Fruit fly (Drosophila melanogaster) whole organism, wandering third instar larva: ENCODE measurements around the gene Atg13.

Experiments used
- Abd-B ChIP-seq: fragments of >200 bp; optimal IDR thresholded peaks from 2 replicates; lab custom pipeline; 2017; ENCODE audit warnings: missing biosample characterization, missing genetic modification characterization
- CG32264 ChIP-seq: fragments of 200-800 bp; sonication (Bioruptor generic); optimal IDR thresholded peaks from 2 replicates; lab custom pipeline; 2016; ENCODE audit warnings: missing biosample characterization, missing genetic modification characterization
- CG9705 ChIP-seq: fragments of 200-800 bp; sonication (Bioruptor generic); optimal IDR thresholded peaks from 2 replicates; lab custom pipeline; 2018; ENCODE audit warnings: missing biosample characterization, mild to moderate bottlenecking, missing genetic modification characterization
- CrebA ChIP-seq: fragments of 200-800 bp; sonication (Bioruptor generic); optimal IDR thresholded peaks from 2 replicates; lab custom pipeline; 2016; ENCODE audit warnings: missing biosample characterization, mild to moderate bottlenecking, missing genetic modification characterization, borderline replicate concordance
- Dfd ChIP-seq: fragments of >200 bp; optimal IDR thresholded peaks from 2 replicates; lab custom pipeline; 2017; ENCODE audit warnings: missing biosample characterization, missing genetic modification characterization
- Dif ChIP-seq: fragments of 200-275, 200-300 bp; sonication (Bioruptor generic); optimal IDR thresholded peaks from 2 replicates; lab custom pipeline; 2018; ENCODE audit warnings: missing biosample characterization, missing genetic modification characterization; ENCODE audit not compliant: partially characterized antibody
- GATAd ChIP-seq: sonication (Bioruptor generic); optimal IDR thresholded peaks from 2 replicates; lab custom pipeline; 2016; ENCODE audit warnings: missing biosample characterization, missing genetic modification characterization
- HLH106 ChIP-seq: fragments of 200-800 bp; optimal IDR thresholded peaks from 3 replicates; lab custom pipeline; 2019; ENCODE audit warnings: missing biosample characterization, mild to moderate bottlenecking, missing genetic modification characterization, moderate library complexity
- Hnf4 ChIP-seq: fragments of 200-800 bp; sonication (Bioruptor generic); optimal IDR thresholded peaks from 2 replicates; lab custom pipeline; 2016; ENCODE audit warnings: missing biosample characterization, mild to moderate bottlenecking, missing genetic modification characterization
- Hr83 ChIP-seq: fragments of 200-300 bp; sonication (Bioruptor generic); optimal IDR thresholded peaks from 2 replicates; lab custom pipeline; 2016; ENCODE audit warnings: missing biosample characterization, mild to moderate bottlenecking, missing genetic modification characterization, moderate library complexity; ENCODE audit not compliant: poor library complexity, severe bottlenecking
- Jra ChIP-seq: sonication (Bioruptor generic); optimal IDR thresholded peaks from 2 replicates; lab custom pipeline; 2016; ENCODE audit warnings: missing biosample characterization, missing genetic modification characterization
- Mio ChIP-seq: sonication (Bioruptor generic); optimal IDR thresholded peaks from 2 replicates; lab custom pipeline; 2016; ENCODE audit warnings: missing biosample characterization, missing genetic modification characterization
- Myc ChIP-seq: fragments of >200 bp; optimal IDR thresholded peaks from 2 replicates; lab custom pipeline; 2017
- N ChIP-seq: fragments of >200 bp; optimal IDR thresholded peaks from 2 replicates; lab custom pipeline; 2018; ENCODE audit warnings: missing biosample characterization, missing external identifiers, missing genetic modification characterization
- OdsH ChIP-seq: fragments of 200-800 bp; sonication (Bioruptor generic); optimal IDR thresholded peaks from 2 replicates; lab custom pipeline; 2016; ENCODE audit warnings: missing biosample characterization, mild to moderate bottlenecking, missing genetic modification characterization
- Rel ChIP-seq, 2 experiments: fragments of 200-800 bp; sonication (Bioruptor generic) in 1 of 2; optimal IDR thresholded peaks; 2 replicates in 1 of 2; 3 replicates in 1 of 2; lab custom pipeline; 2016 to 2019; ENCODE audit warnings: mild to moderate bottlenecking in 2 of 2, missing biosample characterization in 2 of 2, missing genetic modification characterization in 2 of 2, moderate library complexity in 1 of 2
- Sp1 ChIP-seq: fragments of 200-800 bp; sonication (Bioruptor generic); optimal IDR thresholded peaks from 3 replicates; lab custom pipeline; 2019; ENCODE audit warnings: missing biosample characterization, mild to moderate bottlenecking, missing genetic modification characterization, moderate library complexity
- Vsx2 ChIP-seq: fragments of 200-300, 225-300 bp; sonication (Bioruptor generic); optimal IDR thresholded peaks from 2 replicates; lab custom pipeline; 2018; ENCODE audit warnings: missing biosample characterization, missing genetic modification characterization; ENCODE audit not compliant: partially characterized antibody
- br ChIP-seq: fragments of 200-800 bp; sonication (Bioruptor generic); optimal IDR thresholded peaks from 2 replicates; lab custom pipeline; 2016; ENCODE audit warnings: missing biosample characterization, missing genetic modification characterization
- brk ChIP-seq: fragments of 200-800 bp; sonication (Bioruptor generic); optimal IDR thresholded peaks from 2 replicates; lab custom pipeline; 2016; ENCODE audit warnings: missing biosample characterization, mild to moderate bottlenecking, missing genetic modification characterization
- dl ChIP-seq, 2 experiments: fragments of 175-275, 200-275 bp in 1 of 2; fragments of 200-275 bp in 1 of 2; sonication (Bioruptor generic); optimal IDR thresholded peaks; lab custom pipeline; 2018; ENCODE audit warnings: mild to moderate bottlenecking in 2 of 2, missing biosample characterization in 2 of 2, missing genetic modification characterization in 2 of 2, moderate library complexity in 2 of 2; ENCODE audit not compliant: partially characterized antibody in 2 of 2, insufficient read depth in 1 of 2
- dsf ChIP-seq: sonication (Bioruptor generic); optimal IDR thresholded peaks from 2 replicates; lab custom pipeline; 2016; ENCODE audit warnings: missing biosample characterization, missing genetic modification characterization, borderline replicate concordance
- ey ChIP-seq: fragments of 200-800 bp; sonication (Bioruptor generic); optimal IDR thresholded peaks from 2 replicates; lab custom pipeline; 2016; ENCODE audit warnings: missing biosample characterization, missing genetic modification characterization
- foxo ChIP-seq, 2 experiments: fragments of 200-800 bp; sonication (Bioruptor generic); optimal IDR thresholded peaks; 2 replicates in 1 of 2; 3 replicates in 1 of 2; lab custom pipeline; 2016 to 2017; ENCODE audit warnings: missing biosample characterization in 2 of 2, missing genetic modification characterization in 2 of 2
- fru ChIP-seq: fragments of 200-800 bp; sonication (Bioruptor generic); optimal IDR thresholded peaks from 3 replicates; lab custom pipeline; 2016; ENCODE audit warnings: missing biosample characterization, mild to moderate bottlenecking, missing genetic modification characterization
- h ChIP-seq: fragments of 200-800 bp; sonication (Bioruptor generic); optimal IDR thresholded peaks from 3 replicates; lab custom pipeline; 2016; ENCODE audit warnings: missing biosample characterization, mild to moderate bottlenecking, missing genetic modification characterization
- jim ChIP-seq: fragments of 175-275, 200-325 bp; sonication (Bioruptor generic); optimal IDR thresholded peaks from 2 replicates; lab custom pipeline; 2016; ENCODE audit warnings: missing biosample characterization, mild to moderate bottlenecking, missing genetic modification characterization
- lola ChIP-seq: fragments of >200 bp; optimal IDR thresholded peaks from 2 replicates; lab custom pipeline; 2017; ENCODE audit warnings: missing biosample characterization, missing genetic modification characterization
- pan ChIP-seq: fragments of >200 bp; optimal IDR thresholded peaks from 2 replicates; lab custom pipeline; 2017
- psq ChIP-seq: fragments of 200-800 bp; sonication (Bioruptor generic); optimal IDR thresholded peaks from 3 replicates; lab custom pipeline; 2017; ENCODE audit warnings: missing biosample characterization, mild to moderate bottlenecking, missing genetic modification characterization, moderate library complexity
- sage ChIP-seq: fragments of 200-800 bp; sonication (Bioruptor generic); optimal IDR thresholded peaks from 2 replicates; lab custom pipeline; 2016; ENCODE audit warnings: missing biosample characterization, mild to moderate bottlenecking, missing genetic modification characterization
- sv ChIP-seq: fragments of 200-800 bp; sonication (Bioruptor generic); optimal IDR thresholded peaks from 3 replicates; lab custom pipeline; 2016; ENCODE audit warnings: missing biosample characterization, missing genetic modification characterization
- tai ChIP-seq: sonication (Bioruptor generic); optimal IDR thresholded peaks from 2 replicates; lab custom pipeline; 2016; ENCODE audit warnings: missing biosample characterization, missing genetic modification characterization
- woc ChIP-seq: sonication (Bioruptor generic); optimal IDR thresholded peaks from 2 replicates; lab custom pipeline; 2016; ENCODE audit warnings: missing biosample characterization, mild to moderate bottlenecking, missing genetic modification characterization

Gene Atg13

DNA sequence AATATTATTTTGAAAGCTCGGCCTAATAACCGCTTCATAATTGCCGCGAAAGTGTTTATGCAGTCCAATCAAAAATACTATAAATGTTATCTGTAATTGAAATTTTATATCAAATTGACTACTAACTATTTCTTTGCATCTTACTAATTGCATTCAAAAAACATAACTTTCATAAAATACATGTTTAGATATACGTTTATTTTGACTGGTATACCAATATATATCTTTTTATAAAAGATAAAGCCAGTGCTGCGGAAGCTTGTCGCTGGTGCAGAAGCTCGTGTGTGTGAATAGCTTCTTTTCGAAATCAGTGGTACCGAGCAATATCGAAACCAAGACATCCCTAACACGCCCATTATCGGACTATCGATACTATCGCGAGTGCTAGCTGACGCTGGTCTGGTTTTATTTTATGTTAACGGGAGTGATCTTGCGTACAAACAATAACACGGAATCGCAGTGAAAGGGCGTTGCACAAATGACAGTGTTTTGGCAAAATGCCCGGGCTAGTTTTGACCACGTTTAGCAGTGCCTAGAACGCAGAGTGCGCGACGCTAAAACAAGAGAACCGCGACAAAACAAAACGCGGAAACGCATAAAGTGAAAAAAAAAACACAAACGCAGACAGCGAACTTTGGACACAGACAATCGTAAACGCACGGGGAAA lies at the start of gene Atg13:
Gene Atg13, plus strand, starts transcription at position 367 of the 667 bp plus-strand sequence.
- TF ChIP-seq Sp1 (GFP tag; lab: Kevin White, UChicago) = peak; percentile 29
- no peak for TF ChIP-seq tai (GFP tag; lab: Kevin White, UChicago)
- TF ChIP-seq N (GFP tag; lab: Kevin White, UChicago) = peak; percentile 8
- TF ChIP-seq HLH106 (tag; lab: Kevin White, UChicago) = peak; percentile 43
- TF ChIP-seq Abd-B = peak; percentile 32
- TF ChIP-seq psq (GFP tag; lab: Kevin White, UChicago) = peak; percentile 22
- TF ChIP-seq sv (GFP tag; lab: Kevin White, UChicago) = peak; percentile 1
- peak; percentile 9 for TF ChIP-seq ey (GFP tag; lab: Kevin White, UChicago)
- peak; percentile 73 for TF ChIP-seq Hnf4 (GFP tag; lab: Kevin White, UChicago)
- TF ChIP-seq OdsH = no peak
- no peak for TF ChIP-seq dl (GFP tag; optimal IDR thresholded peaks at IDR 0.05; lab: Kevin White, UChicago; ENCODE audit: insufficient read depth in 1 of 2, partially characterized antibody in 2 of 2)
- no peak for TF ChIP-seq brk (GFP tag; lab: Kevin White, UChicago)
- TF ChIP-seq Rel (GFP tag; optimal IDR thresholded peaks at IDR 0.05; lab: Kevin White, UChicago) = no peak
- peak; percentile 46 for TF ChIP-seq Rel (tag; optimal IDR thresholded peaks at IDR 0.05; lab: Kevin White, UChicago)

DNA sequence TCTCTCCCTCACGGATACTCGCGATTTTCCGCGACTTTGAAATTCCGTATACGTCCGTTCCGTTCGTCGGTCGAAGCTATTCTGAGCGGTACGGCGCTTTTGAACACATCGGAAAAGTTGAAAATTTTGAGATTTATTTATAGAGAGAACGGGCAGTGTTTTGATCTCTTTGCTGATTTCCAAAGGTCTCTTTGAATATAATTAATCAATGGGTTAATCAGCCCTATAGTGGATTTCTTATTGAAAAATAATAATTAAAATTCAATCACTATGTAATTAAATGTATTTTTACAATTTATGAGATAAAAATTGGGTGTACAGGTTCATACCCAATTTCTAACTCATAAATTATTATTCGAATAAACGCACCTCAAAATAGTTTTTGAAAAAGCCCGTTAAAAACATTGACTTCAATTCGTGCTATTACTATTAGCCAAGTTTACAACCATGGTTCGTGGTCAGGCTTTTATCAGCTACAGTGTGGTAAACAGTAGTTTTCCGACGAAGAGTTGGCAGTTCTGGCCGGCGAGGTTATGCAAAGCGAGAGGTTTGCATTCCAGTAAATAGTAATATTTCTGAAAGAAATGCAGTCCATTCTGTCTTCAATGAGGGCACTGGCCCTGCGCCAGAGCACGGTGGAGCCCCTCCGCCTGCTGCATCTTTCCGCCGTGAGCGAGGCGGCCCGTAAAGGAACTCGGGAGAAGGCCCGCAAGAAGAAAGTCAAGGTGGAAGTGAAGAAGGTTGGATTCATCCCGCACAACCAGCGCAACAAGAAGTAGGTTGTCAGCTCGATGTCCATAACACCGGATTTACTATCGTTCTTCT lies 48.5 kb upstream of the Atg13 start, which contains the start of the genes CG9626 and mRpL1:
Gene CG9626, minus strand, starts transcription at position 51 of the 825 bp plus-strand sequence.
Gene mRpL1, plus strand, starts transcription at position 513 of the 825 bp plus-strand sequence.
- no peak for TF ChIP-seq N (GFP tag; lab: Kevin White, UChicago)
- peak; percentile 98 for TF ChIP-seq fru (GFP tag; lab: Kevin White, UChicago)
- no peak for TF ChIP-seq br
- peak; percentile 18 for TF ChIP-seq Myc
- no peak for TF ChIP-seq Hr83

DNA sequence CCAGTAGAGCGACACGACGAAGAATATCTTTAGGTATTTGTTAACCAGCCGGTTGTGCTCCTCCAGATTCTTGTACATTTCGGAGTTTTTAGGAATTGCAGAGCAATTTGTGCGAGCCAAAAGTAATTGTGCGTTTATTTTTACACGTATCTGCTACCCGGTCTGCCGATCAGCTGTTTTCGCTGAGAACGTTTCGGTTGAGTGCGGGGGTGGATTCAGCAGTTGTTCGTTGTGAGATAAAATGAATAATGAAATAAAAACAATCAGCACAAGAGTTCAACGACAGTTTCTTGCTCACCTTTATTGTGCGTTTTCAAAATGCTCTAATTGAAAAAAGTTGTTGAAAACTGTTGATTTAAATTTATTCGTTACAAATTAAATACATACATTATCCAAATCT lies 45.8 kb upstream of the Atg13 start, which contains the start of gene nac:
Gene nac, minus strand, starts transcription at position 176 of the 400 bp plus-strand sequence.
- TF ChIP-seq Dif (GFP tag; lab: Kevin White, UChicago) (peak; percentile 44), GATAd (GFP tag; lab: Kevin White, UChicago) (no peak), CG9705 (GFP tag; lab: Kevin White, UChicago) (peak; percentile 20), HLH106 (tag; lab: Kevin White, UChicago) (peak; percentile 21), Jra (GFP tag; lab: Kevin White, UChicago) (no peak), CG32264 (no peak), Myc (no peak)
- TF ChIP-seq, all 38 proteins: peak for 3

DNA sequence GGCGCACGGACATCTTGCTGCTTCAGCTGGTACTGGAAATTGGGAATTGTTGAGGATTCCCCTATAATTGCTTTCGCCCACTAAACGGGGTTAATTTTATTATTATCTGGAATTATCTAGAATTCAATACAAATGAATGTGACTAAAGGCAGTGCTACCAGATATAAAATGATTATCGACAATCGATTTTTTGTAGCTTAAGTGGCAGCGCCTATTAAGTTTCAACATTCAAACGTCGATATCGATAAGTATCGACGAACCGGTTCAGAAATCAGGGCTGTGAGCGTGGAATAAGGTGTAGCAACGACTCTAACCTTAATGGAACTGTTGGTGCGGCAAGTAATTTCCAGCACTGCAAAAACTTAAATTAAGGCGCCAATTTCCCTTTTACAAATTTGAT lies 44.5 kb upstream of the Atg13 start, which contains the start of gene Sgt1:
Gene Sgt1, minus strand, starts transcription at position 165 of the 400 bp plus-strand sequence.
- TF ChIP-seq CrebA (GFP tag; lab: Kevin White, UChicago) (no peak), CG9705 (GFP tag; lab: Kevin White, UChicago) (no peak), dsf (no peak), Myc (no peak), OdsH (peak; percentile 36), Hnf4 (GFP tag; lab: Kevin White, UChicago) (no peak), CG32264 (no peak), foxo (GFP tag; optimal IDR thresholded peaks at IDR 0.05; lab: Kevin White, UChicago) (peak in 1 of 2 experiments; percentile 45), Hr83 (no peak), br (no peak), jim (GFP tag; lab: Kevin White, UChicago) (no peak), Vsx2 (GFP tag; lab: Kevin White, UChicago) (no peak), h (GFP tag; lab: Kevin White, UChicago) (no peak), HLH106 (tag; lab: Kevin White, UChicago) (peak; percentile 33), lola (GFP tag; lab: Kevin White, UChicago) (no peak), woc (GFP tag; lab: Kevin White, UChicago) (no peak), Dif (GFP tag; lab: Kevin White, UChicago) (no peak), GATAd (GFP tag; lab: Kevin White, UChicago) (no peak), ey (GFP tag; lab: Kevin White, UChicago) (peak; percentile 39), Mio (GFP tag; lab: Kevin White, UChicago) (no peak), sv (GFP tag; lab: Kevin White, UChicago) (no peak), pan (no peak), tai (GFP tag; lab: Kevin White, UChicago) (no peak), Sp1 (GFP tag; lab: Kevin White, UChicago) (no peak), dl (GFP tag; optimal IDR thresholded peaks at IDR 0.05; lab: Kevin White, UChicago; ENCODE audit: insufficient read depth in 1 of 2, partially characterized antibody in 2 of 2) (no peak), Jra (GFP tag; lab: Kevin White, UChicago) (no peak), fru (GFP tag; lab: Kevin White, UChicago) (no peak), sage (GFP tag; lab: Kevin White, UChicago) (no peak), Rel (GFP tag; optimal IDR thresholded peaks at IDR 0.05; lab: Kevin White, UChicago) (no peak), Rel (tag; optimal IDR thresholded peaks at IDR 0.05; lab: Kevin White, UChicago) (peak; percentile 91), Dfd (GFP tag; lab: Kevin White, UChicago) (no peak)
- TF ChIP-seq, all 38 proteins: peak for 5
